Worm (Caenorhabditis elegans): ENCODE measurements around the gene sdz-5.

The sdz-5 gene

ce11 chrII:3045422-3045821 is 36.9 kb downstream of the sdz-5 start:
- TF ChIP-seq unc-39 (tag; optimal IDR thresholded peaks at IDR 0.05) = no peak
- no peak for TF ChIP-seq nhr-12 (tag; optimal IDR thresholded peaks at IDR 0.05)

DNA sequence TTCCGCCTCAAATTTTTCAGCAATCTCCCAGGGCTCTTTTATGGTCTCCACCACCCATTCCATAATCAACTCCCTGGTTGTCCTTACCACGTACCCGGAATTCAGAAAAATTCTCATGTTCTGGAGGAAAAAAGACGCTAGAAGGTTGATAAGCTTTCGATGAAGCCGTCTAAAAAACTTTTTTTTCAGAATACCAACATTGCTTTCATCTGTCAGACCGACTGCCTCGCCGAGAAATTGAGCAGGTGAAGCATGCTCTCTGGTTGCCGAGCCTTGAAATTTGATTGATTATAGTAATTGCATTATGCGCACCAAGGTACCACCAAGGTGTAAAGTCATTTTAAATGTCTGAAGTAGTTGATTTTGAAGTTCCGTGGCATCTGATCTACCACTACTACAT is 37.4 kb downstream of the sdz-5 start, which contains the start of gene sri-30:
sri-30 (plus strand) TSS at position 301 of the 400 bp plus-strand sequence.
- TF ChIP-seq egl-5 (tag; optimal IDR thresholded peaks at IDR 0.05) = no peak
- TF ChIP-seq nhr-77 (tag; optimal IDR thresholded peaks at IDR 0.05) = no peak
- TF ChIP-seq ztf-4 (tag; optimal IDR thresholded peaks at IDR 0.05) = no peak
- TF ChIP-seq R02D3.7 (tag; optimal IDR thresholded peaks at IDR 0.05) = no peak
- no peak for TF ChIP-seq elt-3 (tag; optimal IDR thresholded peaks at IDR 0.05)
- no peak for TF ChIP-seq ztf-11 (tag; optimal IDR thresholded peaks at IDR 0.05)
- TF ChIP-seq ceh-28 (tag; optimal IDR thresholded peaks at IDR 0.05) = no peak
- TF ChIP-seq mml-1 (tag; optimal IDR thresholded peaks at IDR 0.05) = no peak
- TF ChIP-seq jun-1 (tag; optimal IDR thresholded peaks at IDR 0.05) = no peak
- TF ChIP-seq nhr-23 (tag; optimal IDR thresholded peaks at IDR 0.05) = no peak
- no peak for TF ChIP-seq mdl-1 (tag; optimal IDR thresholded peaks at IDR 0.05)
- no peak for TF ChIP-seq ZK546.5 (tag; optimal IDR thresholded peaks at IDR 0.05)

ce11 chrII:3048378-3048777 is 39.9 kb downstream of the sdz-5 start, which contains the start of gene sri-28:
sri-28 (plus strand) TSS chrII:3048678.
- TF ChIP-seq ama-1 (optimal IDR thresholded peaks at IDR 0.05) (no peak), nhr-12 (tag; optimal IDR thresholded peaks at IDR 0.05) (no peak), lsy-12 (tag; optimal IDR thresholded peaks at IDR 0.05) (no peak), lin-15B (tag; optimal IDR thresholded peaks at IDR 0.05) (no peak), lin-39 (tag; optimal IDR thresholded peaks at IDR 0.05) (no peak), egl-27 (tag; optimal IDR thresholded peaks at IDR 0.05) (no peak), pqm-1 (tag; optimal IDR thresholded peaks at IDR 0.05) (no peak), nhr-67 (tag; optimal IDR thresholded peaks at IDR 0.05) (no peak), nhr-28 (tag; optimal IDR thresholded peaks at IDR 0.05) (no peak), skn-1 (tag; optimal IDR thresholded peaks at IDR 0.05) (no peak), sea-2 (GFP tag; optimal IDR thresholded peaks at IDR 0.05) (no peak), unc-39 (tag; optimal IDR thresholded peaks at IDR 0.05) (no peak)

DNA sequence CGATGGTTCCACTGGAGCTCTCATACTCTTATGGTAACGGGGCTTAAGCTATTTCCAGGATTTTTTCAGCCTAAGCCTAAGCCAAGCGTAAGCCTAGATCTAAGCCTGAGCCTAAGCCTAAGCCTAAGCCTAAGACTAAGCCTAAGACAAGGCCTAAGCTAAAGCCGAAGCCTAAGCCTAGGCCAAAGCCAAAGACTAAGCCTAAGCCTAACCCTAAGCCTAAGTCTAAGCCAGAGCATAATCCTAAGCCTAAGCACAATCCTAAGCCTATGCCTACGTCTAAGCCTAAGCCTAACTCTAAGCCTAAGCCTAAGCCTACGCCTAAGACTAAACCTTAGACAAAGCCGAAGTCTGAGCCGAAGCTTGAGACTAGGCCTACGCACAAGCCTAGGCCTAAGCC is 40.5 kb downstream of the sdz-5 start:
- TF ChIP-seq tbx-2 (tag; optimal IDR thresholded peaks at IDR 0.05) = no peak
- TF ChIP-seq ceh-28 (tag; optimal IDR thresholded peaks at IDR 0.05) = no peak
- no peak for TF ChIP-seq hmg-11 (tag; optimal IDR thresholded peaks at IDR 0.05)
- TF ChIP-seq sea-2 (GFP tag; optimal IDR thresholded peaks at IDR 0.05) = no peak
- TF ChIP-seq unc-62 (GFP tag; optimal IDR thresholded peaks at IDR 0.05) = no peak

DNA sequence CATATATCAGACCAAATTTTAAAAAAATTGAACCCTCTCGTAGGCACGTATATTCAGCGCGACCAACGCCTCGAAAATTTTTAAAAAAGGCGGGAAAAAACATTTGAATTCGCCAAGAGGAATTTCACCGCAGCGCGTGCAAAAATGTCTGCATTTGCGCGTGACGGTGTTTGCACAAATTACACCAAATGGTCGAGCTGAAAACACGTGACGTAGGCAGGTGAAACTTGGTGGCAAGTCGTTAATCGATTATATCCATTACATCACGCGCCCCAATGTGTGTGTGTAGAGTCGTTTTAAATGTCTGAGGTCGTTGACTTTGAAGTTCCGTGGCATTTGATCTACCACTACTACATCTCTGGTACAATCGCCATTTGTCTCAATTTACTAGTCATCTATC is 42.2 kb downstream of the sdz-5 start, which contains the start of gene sri-31:
sri-31 (plus strand) TSS at position 301 of the 400 bp plus-strand sequence.
- TF ChIP-seq lin-15B (tag; optimal IDR thresholded peaks at IDR 0.05) (no peak), tbx-2 (tag; optimal IDR thresholded peaks at IDR 0.05) (no peak), zag-1 (tag; optimal IDR thresholded peaks at IDR 0.05) (no peak), egl-5 (tag; optimal IDR thresholded peaks at IDR 0.05) (no peak), pqm-1 (tag; optimal IDR thresholded peaks at IDR 0.05) (no peak), elt-2 (tag; optimal IDR thresholded peaks at IDR 0.05) (no peak), lin-39 (tag; optimal IDR thresholded peaks at IDR 0.05) (no peak), fos-1 (tag; optimal IDR thresholded peaks at IDR 0.05) (no peak), elt-3 (tag; optimal IDR thresholded peaks at IDR 0.05) (no peak), fkh-2 (tag; optimal IDR thresholded peaks at IDR 0.05) (no peak), nfya-1 (tag; optimal IDR thresholded peaks at IDR 0.05; ENCODE audit: insufficient read depth) (no peak), ceh-9 (tag; optimal IDR thresholded peaks at IDR 0.05) (no peak), ceh-82 (tag; optimal IDR thresholded peaks at IDR 0.05) (no peak)

DNA sequence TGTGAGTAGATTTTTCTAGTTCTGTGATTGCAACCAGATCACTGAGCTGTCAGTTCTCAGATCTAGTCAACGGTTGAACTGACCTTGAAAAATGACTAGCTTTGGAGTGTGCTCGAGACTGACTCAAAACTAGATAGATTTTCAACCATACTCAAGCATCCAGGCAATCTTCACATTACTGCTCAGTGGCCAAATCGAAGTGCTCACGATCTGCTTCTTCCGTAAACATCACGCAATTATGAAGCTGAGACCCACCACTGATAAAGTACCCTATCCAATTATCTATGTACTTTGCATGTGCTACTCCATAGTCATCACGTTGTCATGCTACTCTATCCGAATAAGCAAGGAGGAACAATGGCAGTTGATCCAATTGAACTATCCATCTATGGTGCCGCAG is 42.8 kb downstream of the sdz-5 start:
- TF ChIP-seq nhr-25 (tag; optimal IDR thresholded peaks at IDR 0.05) (no peak), nhr-76 (tag; optimal IDR thresholded peaks at IDR 0.05) (no peak), fkh-10 (GFP tag; optimal IDR thresholded peaks at IDR 0.05) (no peak), unc-39 (tag; optimal IDR thresholded peaks at IDR 0.05) (no peak), tbx-2 (tag; optimal IDR thresholded peaks at IDR 0.05) (no peak), egl-5 (tag; optimal IDR thresholded peaks at IDR 0.05) (no peak), pha-4 (tag; optimal IDR thresholded peaks at IDR 0.05) (no peak), egl-27 (tag; optimal IDR thresholded peaks at IDR 0.05) (no peak), nhr-11 (tag; optimal IDR thresholded peaks at IDR 0.05) (no peak), nfya-1 (tag; optimal IDR thresholded peaks at IDR 0.05; ENCODE audit: insufficient read depth) (no peak), ztf-11 (tag; optimal IDR thresholded peaks at IDR 0.05) (no peak), ceh-82 (tag; optimal IDR thresholded peaks at IDR 0.05) (no peak), nhr-43 (tag; optimal IDR thresholded peaks at IDR 0.05; ENCODE audit: poor library complexity, severe bottlenecking) (no peak), hmg-11 (tag; optimal IDR thresholded peaks at IDR 0.05) (no peak), jun-1 (tag; optimal IDR thresholded peaks at IDR 0.05) (no peak)
